Worm (Caenorhabditis elegans): ENCODE data around the gene Y46H3D.1.

Gene Y46H3D.1

ce11 chrV:1642768-1643167, 469 bp downstream of the Y46H3D.1 start:
- TF ChIP-seq med-1 (GFP tag; optimal IDR thresholded peaks at IDR 0.05; ENCODE audit: insufficient read depth) (no peak), ref-1 (GFP tag; conservative IDR thresholded peaks at IDR 0.05) (no peak), ztf-29 (GFP tag; IDR thresholded peaks at IDR 0.05) (no peak), ztf-23 (GFP tag; IDR thresholded peaks at IDR 0.05) (no peak), tab-1 (GFP tag; IDR thresholded peaks at IDR 0.05) (no peak)

- no peak for TF ChIP-seq ztf-29 (GFP tag; IDR thresholded peaks at IDR 0.05)
- no peak for TF ChIP-seq flt-1 (GFP tag; IDR thresholded peaks at IDR 0.05)
- no peak for TF ChIP-seq ref-1 (GFP tag; conservative IDR thresholded peaks at IDR 0.05)
- TF ChIP-seq tab-1 (GFP tag; IDR thresholded peaks at IDR 0.05): no peak
- TF ChIP-seq med-1 (GFP tag; optimal IDR thresholded peaks at IDR 0.05; ENCODE audit: insufficient read depth): no peak
- TF ChIP-seq klf-2 (GFP tag; conservative IDR thresholded peaks at IDR 0.05): no peak
- TF ChIP-seq T22C8.4 (GFP tag; IDR thresholded peaks at IDR 0.05): no peak
- TF ChIP-seq cog-1 (tag; optimal IDR thresholded peaks at IDR 0.05): no peak
- TF ChIP-seq ztf-23 (GFP tag; IDR thresholded peaks at IDR 0.05): no peak
These were observed 1.6 kb downstream of the Y46H3D.1 start, which contains the start of gene alh-2 for ce11 chrV:1643886-1644285. Gene alh-2, plus strand, starts transcription at chrV:1644169.

ce11 chrV:1648000-1648399, 5.7 kb downstream of the Y46H3D.1 start, which contains the start of gene irld-45:
Gene irld-45, plus strand, starts transcription at chrV:1648300.
- TF ChIP-seq tab-1 (GFP tag; IDR thresholded peaks at IDR 0.05) (no peak), klf-2 (GFP tag; conservative IDR thresholded peaks at IDR 0.05) (no peak), ztf-29 (GFP tag; IDR thresholded peaks at IDR 0.05) (no peak), flt-1 (GFP tag; IDR thresholded peaks at IDR 0.05) (no peak), cog-1 (tag; optimal IDR thresholded peaks at IDR 0.05) (no peak)

ce11 chrV:1651045-1651444, 8.7 kb downstream of the Y46H3D.1 start, which contains the start of gene irld-44:
Gene irld-44, plus strand, starts transcription at chrV:1651345.
- TF ChIP-seq ztf-29 (GFP tag; IDR thresholded peaks at IDR 0.05): no peak
- no peak for TF ChIP-seq med-1 (GFP tag; optimal IDR thresholded peaks at IDR 0.05; ENCODE audit: insufficient read depth)
- no peak for TF ChIP-seq flt-1 (GFP tag; IDR thresholded peaks at IDR 0.05)
- TF ChIP-seq ztf-23 (GFP tag; IDR thresholded peaks at IDR 0.05): no peak
- TF ChIP-seq tab-1 (GFP tag; IDR thresholded peaks at IDR 0.05): no peak
- no peak for TF ChIP-seq klf-2 (GFP tag; conservative IDR thresholded peaks at IDR 0.05)
- TF ChIP-seq T22C8.4 (GFP tag; IDR thresholded peaks at IDR 0.05): no peak
- no peak for TF ChIP-seq cog-1 (tag; optimal IDR thresholded peaks at IDR 0.05)
- no peak for TF ChIP-seq ref-1 (GFP tag; conservative IDR thresholded peaks at IDR 0.05)

- TF ChIP-seq ref-1 (GFP tag; conservative IDR thresholded peaks at IDR 0.05) (no peak), cog-1 (tag; optimal IDR thresholded peaks at IDR 0.05) (no peak), ztf-29 (GFP tag; IDR thresholded peaks at IDR 0.05) (no peak), med-1 (GFP tag; optimal IDR thresholded peaks at IDR 0.05; ENCODE audit: insufficient read depth) (no peak), T22C8.4 (GFP tag; IDR thresholded peaks at IDR 0.05) (no peak), klf-2 (GFP tag; conservative IDR thresholded peaks at IDR 0.05) (no peak), ztf-23 (GFP tag; IDR thresholded peaks at IDR 0.05) (no peak), tab-1 (GFP tag; IDR thresholded peaks at IDR 0.05) (no peak), flt-1 (GFP tag; IDR thresholded peaks at IDR 0.05) (no peak)
These were observed 12.5 kb downstream of the Y46H3D.1 start, which contains the start of gene irld-11 for ce11 chrV:1654845-1655244. Gene irld-11, plus strand, starts transcription at chrV:1655145.

ce11 chrV:1662270-1662669, 20.0 kb downstream of the Y46H3D.1 start, which contains the start of gene irld-40:
Gene irld-40, plus strand, starts transcription at chrV:1662570.
- TF ChIP-seq ztf-23 (GFP tag; IDR thresholded peaks at IDR 0.05) (no peak), tab-1 (GFP tag; IDR thresholded peaks at IDR 0.05) (no peak), ztf-29 (GFP tag; IDR thresholded peaks at IDR 0.05) (no peak), cog-1 (tag; optimal IDR thresholded peaks at IDR 0.05) (no peak), ref-1 (GFP tag; conservative IDR thresholded peaks at IDR 0.05) (no peak), flt-1 (GFP tag; IDR thresholded peaks at IDR 0.05) (no peak), T22C8.4 (GFP tag; IDR thresholded peaks at IDR 0.05) (no peak), med-1 (GFP tag; optimal IDR thresholded peaks at IDR 0.05; ENCODE audit: insufficient read depth) (no peak), klf-2 (GFP tag; conservative IDR thresholded peaks at IDR 0.05) (no peak)

- TF ChIP-seq ztf-29 (GFP tag; IDR thresholded peaks at IDR 0.05) (no peak), cog-1 (tag; optimal IDR thresholded peaks at IDR 0.05) (no peak), flt-1 (GFP tag; IDR thresholded peaks at IDR 0.05) (no peak), ref-1 (GFP tag; conservative IDR thresholded peaks at IDR 0.05) (no peak), med-1 (GFP tag; optimal IDR thresholded peaks at IDR 0.05; ENCODE audit: insufficient read depth) (no peak), T22C8.4 (GFP tag; IDR thresholded peaks at IDR 0.05) (no peak), tab-1 (GFP tag; IDR thresholded peaks at IDR 0.05) (no peak), klf-2 (GFP tag; conservative IDR thresholded peaks at IDR 0.05) (no peak), ztf-23 (GFP tag; IDR thresholded peaks at IDR 0.05) (no peak)
These were observed 22.6 kb downstream of the Y46H3D.1 start, which contains the start of gene K04F1.9 for ce11 chrV:1664921-1665320. Gene K04F1.9, plus strand, starts transcription at chrV:1665221.

ce11 chrV:1666904-1667303, 24.6 kb downstream of the Y46H3D.1 start, which contains the start of gene K04F1.8:
Gene K04F1.8, plus strand, starts transcription at chrV:1667204.
- TF ChIP-seq tab-1 (GFP tag; IDR thresholded peaks at IDR 0.05) (no peak), T22C8.4 (GFP tag; IDR thresholded peaks at IDR 0.05) (no peak), flt-1 (GFP tag; IDR thresholded peaks at IDR 0.05) (no peak), klf-2 (GFP tag; conservative IDR thresholded peaks at IDR 0.05) (no peak), ref-1 (GFP tag; conservative IDR thresholded peaks at IDR 0.05) (no peak), ztf-23 (GFP tag; IDR thresholded peaks at IDR 0.05) (no peak), cog-1 (tag; optimal IDR thresholded peaks at IDR 0.05) (no peak), ztf-29 (GFP tag; IDR thresholded peaks at IDR 0.05) (no peak), med-1 (GFP tag; optimal IDR thresholded peaks at IDR 0.05; ENCODE audit: insufficient read depth) (no peak)

- TF ChIP-seq T22C8.4 (GFP tag; IDR thresholded peaks at IDR 0.05) (no peak), ztf-29 (GFP tag; IDR thresholded peaks at IDR 0.05) (no peak), tab-1 (GFP tag; IDR thresholded peaks at IDR 0.05) (no peak), ztf-23 (GFP tag; IDR thresholded peaks at IDR 0.05) (no peak), klf-2 (GFP tag; conservative IDR thresholded peaks at IDR 0.05) (no peak), ref-1 (GFP tag; conservative IDR thresholded peaks at IDR 0.05) (no peak), med-1 (GFP tag; optimal IDR thresholded peaks at IDR 0.05; ENCODE audit: insufficient read depth) (no peak), flt-1 (GFP tag; IDR thresholded peaks at IDR 0.05) (no peak), cog-1 (tag; optimal IDR thresholded peaks at IDR 0.05) (no peak)
These were observed 25.9 kb downstream of the Y46H3D.1 start, which contains the start of gene irld-42 for ce11 chrV:1668216-1668615. Gene irld-42, plus strand, starts transcription at chrV:1668516.

ce11 chrV:1678228-1678627, 35.9 kb downstream of the Y46H3D.1 start, which contains the start of gene srw-98:
Gene srw-98, minus strand, starts transcription at chrV:1678328.
- TF ChIP-seq T22C8.4 (GFP tag; IDR thresholded peaks at IDR 0.05): no peak
- TF ChIP-seq flt-1 (GFP tag; IDR thresholded peaks at IDR 0.05): no peak
- TF ChIP-seq tab-1 (GFP tag; IDR thresholded peaks at IDR 0.05): no peak
- TF ChIP-seq klf-2 (GFP tag; conservative IDR thresholded peaks at IDR 0.05): no peak
- TF ChIP-seq cog-1 (tag; optimal IDR thresholded peaks at IDR 0.05): no peak
- TF ChIP-seq ref-1 (GFP tag; conservative IDR thresholded peaks at IDR 0.05): no peak
- no peak for TF ChIP-seq ztf-29 (GFP tag; IDR thresholded peaks at IDR 0.05)
- TF ChIP-seq med-1 (GFP tag; optimal IDR thresholded peaks at IDR 0.05; ENCODE audit: insufficient read depth): no peak
- no peak for TF ChIP-seq ztf-23 (GFP tag; IDR thresholded peaks at IDR 0.05)
